Fruit fly (Drosophila melanogaster) whole organism, embryonic: Measurements from ENCODE around the gene CG32271.

Experiments used
- Ada2b ChIP-seq: fragments of 200-800 bp; sonication (Bioruptor generic); IDR thresholded peaks from 2 replicates; pipeline ENCODE4 v1.3.6; 2022; ENCODE audit warnings: missing biosample characterization, missing genetic modification characterization
- CG10209 ChIP-seq: fragments of 200-800 bp; sonication (Bioruptor generic); optimal IDR thresholded peaks from 3 replicates; lab custom pipeline; 2017; ENCODE audit warnings: missing biosample characterization, mild to moderate bottlenecking, missing genetic modification characterization, missing genetic modification reagents
- CG10979 ChIP-seq: fragments of 200-800 bp; sonication (Bioruptor generic); optimal IDR thresholded peaks from 2 replicates; lab custom pipeline; 2018; ENCODE audit warnings: missing biosample characterization, mild to moderate bottlenecking, missing genetic modification characterization, moderate library complexity
- CG11723 ChIP-seq: fragments of 200-800 bp; sonication (Bioruptor generic); optimal IDR thresholded peaks from 2 replicates; lab custom pipeline; 2017; ENCODE audit warnings: missing biosample characterization, mild to moderate bottlenecking, missing genetic modification characterization
- CG12391 ChIP-seq: fragments of 200-800 bp; sonication (Bioruptor generic); optimal IDR thresholded peaks from 3 replicates; lab custom pipeline; 2018; ENCODE audit warnings: missing biosample characterization, mild to moderate bottlenecking, missing genetic modification characterization, moderate library complexity
- CG12942 ChIP-seq: fragments of 200-800 bp; sonication (Bioruptor generic); optimal IDR thresholded peaks from 3 replicates; lab custom pipeline; 2016; ENCODE audit warnings: missing biosample characterization, missing genetic modification characterization
- CG13775 ChIP-seq: fragments of 200-800 bp; sonication (Bioruptor generic); optimal IDR thresholded peaks from 3 replicates; lab custom pipeline; 2017; ENCODE audit warnings: missing biosample characterization, mild to moderate bottlenecking, missing genetic modification characterization
- CG14441 ChIP-seq: fragments of 200-800 bp; sonication (Bioruptor generic); IDR thresholded peaks from 2 replicates; pipeline ENCODE4 v1.3.6; 2022; ENCODE audit warnings: missing biosample characterization, missing genetic modification characterization
- CG15269 ChIP-seq: fragments of 200-800 bp; sonication (Bioruptor generic); optimal IDR thresholded peaks from 2 replicates; lab custom pipeline; 2018; ENCODE audit warnings: missing biosample characterization, mild to moderate bottlenecking, missing genetic modification characterization, moderate library complexity
- CG1529 ChIP-seq: fragments of 200-800 bp; sonication (Bioruptor generic); optimal IDR thresholded peaks from 3 replicates; lab custom pipeline; 2018; ENCODE audit warnings: missing biosample characterization, missing genetic modification characterization
- CG15479 ChIP-seq: fragments of 200-800 bp; sonication (Bioruptor generic); optimal IDR thresholded peaks from 3 replicates; lab custom pipeline; 2019; ENCODE audit warnings: missing biosample characterization, mild to moderate bottlenecking, missing genetic modification characterization, moderate library complexity
- CG15514 ChIP-seq: fragments of 200-800 bp; sonication (Bioruptor generic); optimal IDR thresholded peaks from 3 replicates; lab custom pipeline; 2017; ENCODE audit warnings: missing biosample characterization, missing genetic modification characterization, mild to moderate bottlenecking, moderate library complexity, missing genetic modification reagents
- CG1647 ChIP-seq: fragments of 200-800 bp; sonication (Bioruptor generic); optimal IDR thresholded peaks from 3 replicates; lab custom pipeline; 2016; ENCODE audit warnings: missing biosample characterization, missing genetic modification characterization
- CG18764 ChIP-seq: fragments of 200-800 bp; sonication (Bioruptor generic); optimal IDR thresholded peaks from 3 replicates; lab custom pipeline; 2016; ENCODE audit warnings: missing biosample characterization, missing genetic modification characterization
- CG2712 ChIP-seq: fragments of 200-800 bp; optimal IDR thresholded peaks from 3 replicates; lab custom pipeline; 2019; ENCODE audit warnings: missing biosample characterization, mild to moderate bottlenecking, missing genetic modification characterization, moderate library complexity
- CG3163 ChIP-seq: fragments of 200-800 bp; sonication (Bioruptor generic); optimal IDR thresholded peaks from 3 replicates; lab custom pipeline; 2016; ENCODE audit warnings: missing biosample characterization, missing genetic modification characterization
- CG3847 ChIP-seq: fragments of 200-800 bp; sonication (Bioruptor generic); IDR thresholded peaks from 2 replicates; pipeline ENCODE4 v1.3.6; 2022; ENCODE audit warnings: missing biosample characterization, missing genetic modification characterization
- CG3995 ChIP-seq: fragments of 200-800 bp; sonication (Bioruptor generic); optimal IDR thresholded peaks from 3 replicates; lab custom pipeline; 2016; ENCODE audit warnings: missing biosample characterization, missing genetic modification characterization
- CG4282 ChIP-seq: fragments of 200-800 bp; sonication (Bioruptor generic); optimal IDR thresholded peaks from 2 replicates; lab custom pipeline; 2016; ENCODE audit warnings: missing biosample characterization, missing genetic modification characterization
- CG6654 ChIP-seq: fragments of 200-800 bp; sonication (Bioruptor generic); optimal IDR thresholded peaks from 2 replicates; lab custom pipeline; 2017; ENCODE audit warnings: missing biosample characterization, mild to moderate bottlenecking, missing genetic modification characterization
- CG7839 ChIP-seq: fragments of 200-800 bp; sonication (Bioruptor generic); optimal IDR thresholded peaks from 3 replicates; lab custom pipeline; 2018; ENCODE audit warnings: missing biosample characterization, mild to moderate bottlenecking, missing genetic modification characterization, moderate library complexity
- CG8944 ChIP-seq: fragments of 200-800 bp; sonication (Bioruptor generic); optimal IDR thresholded peaks from 3 replicates; lab custom pipeline; 2016; ENCODE audit warnings: missing biosample characterization, missing genetic modification characterization
- CG9727 ChIP-seq: fragments of 200-800 bp; sonication (Bioruptor generic); optimal IDR thresholded peaks from 3 replicates; lab custom pipeline; 2017; ENCODE audit warnings: missing biosample characterization, mild to moderate bottlenecking, missing genetic modification characterization
- Dref ChIP-seq: fragments of 200-800 bp; sonication (Bioruptor generic); IDR thresholded peaks from 2 replicates; pipeline ENCODE4 v1.3.6; 2022; ENCODE audit warnings: missing biosample characterization, missing genetic modification characterization
- HHEX ChIP-seq: fragments of 200-800 bp; sonication (Bioruptor generic); optimal IDR thresholded peaks from 3 replicates; lab custom pipeline; 2017; ENCODE audit warnings: missing biosample characterization, mild to moderate bottlenecking, missing genetic modification characterization, missing genetic modification reagents
- Hmx ChIP-seq: fragments of 200-800 bp; sonication (Bioruptor generic); optimal IDR thresholded peaks from 2 replicates; lab custom pipeline; 2016; ENCODE audit warnings: missing biosample characterization, missing genetic modification characterization
- Hr39 ChIP-seq: fragments of >200 bp; optimal IDR thresholded peaks from 2 replicates; lab custom pipeline; 2017
- Lpt ChIP-seq: fragments of >200 bp; optimal IDR thresholded peaks from 2 replicates; lab custom pipeline; 2018; ENCODE audit warnings: missing biosample characterization, missing genetic modification characterization
- Stat92E ChIP-seq, 3 experiments: fragments of >200 bp in 2 of 3; fragments of 200-800 bp in 1 of 3; sonication (Bioruptor generic) in 1 of 3; optimal IDR thresholded peaks; 2 replicates each; lab custom pipeline; 2017 to 2019; ENCODE audit warnings: missing biosample characterization in 3 of 3, missing genetic modification characterization in 3 of 3, mild to moderate bottlenecking in 1 of 3, moderate library complexity in 1 of 3
- YL-1 ChIP-seq: fragments of 200-800 bp; sonication (Bioruptor generic); optimal IDR thresholded peaks from 3 replicates; lab custom pipeline; 2017; ENCODE audit warnings: missing biosample characterization, mild to moderate bottlenecking, missing genetic modification characterization
- br ChIP-seq: fragments of >200 bp; optimal IDR thresholded peaks from 2 replicates; lab custom pipeline; 2017
- chinmo ChIP-seq: fragments of 200-800 bp; sonication (Bioruptor generic); IDR thresholded peaks from 4 replicates; pipeline ENCODE4 v1.3.6; 2022; ENCODE audit warnings: missing biosample characterization, missing genetic modification characterization; ENCODE audit not compliant: partially characterized antibody
- corto ChIP-seq: fragments of 200-800 bp; sonication (Bioruptor generic); optimal IDR thresholded peaks from 2 replicates; lab custom pipeline; 2016; ENCODE audit warnings: missing biosample characterization, mild to moderate bottlenecking, missing genetic modification characterization, moderate library complexity
- da ChIP-seq: fragments of 200-800 bp; sonication (Bioruptor generic); optimal IDR thresholded peaks from 2 replicates; lab custom pipeline; 2016; ENCODE audit warnings: missing biosample characterization, missing genetic modification characterization
- esg ChIP-seq: fragments of 200-800 bp; sonication (Bioruptor generic); conservative IDR thresholded peaks from 2 replicates; pipeline ENCODE4 v1.3.6; 2022; ENCODE audit warnings: missing biosample characterization, missing genetic modification characterization
- fd102C ChIP-seq: fragments of 200-800 bp; sonication (Bioruptor generic); optimal IDR thresholded peaks from 2 replicates; lab custom pipeline; 2018; ENCODE audit warnings: missing biosample characterization, mild to moderate bottlenecking, missing genetic modification characterization, moderate library complexity
- fd3F ChIP-seq: fragments of 200-800 bp; sonication (Bioruptor generic); optimal IDR thresholded peaks from 2 replicates; lab custom pipeline; 2018; ENCODE audit warnings: missing biosample characterization, mild to moderate bottlenecking, missing genetic modification characterization, moderate library complexity
- fd96Cb ChIP-seq: fragments of 200-800 bp; sonication (Bioruptor generic); optimal IDR thresholded peaks from 2 replicates; lab custom pipeline; 2018; ENCODE audit warnings: missing biosample characterization, mild to moderate bottlenecking, missing genetic modification characterization, moderate library complexity
- grau ChIP-seq: fragments of 200-800 bp; optimal IDR thresholded peaks from 3 replicates; lab custom pipeline; 2019; ENCODE audit warnings: missing biosample characterization, mild to moderate bottlenecking, missing genetic modification characterization, moderate library complexity
- insv ChIP-seq, 2 experiments: fragments of 200-800 bp; sonication (Bioruptor generic); optimal IDR thresholded peaks; 3 replicates each; lab custom pipeline; 2016 to 2018; ENCODE audit warnings: missing biosample characterization in 2 of 2, missing genetic modification characterization in 2 of 2
- onecut ChIP-seq: fragments of 200-800 bp; sonication (Bioruptor generic); IDR thresholded peaks from 2 replicates; pipeline ENCODE4 v1.3.6; 2022; ENCODE audit warnings: missing biosample characterization, missing genetic modification characterization
- pnt ChIP-seq: fragments of 200-800 bp; sonication (Bioruptor generic); optimal IDR thresholded peaks from 3 replicates; lab custom pipeline; 2016; ENCODE audit warnings: missing biosample characterization, missing genetic modification characterization
- ranshi ChIP-seq: fragments of 200-800 bp; sonication (Bioruptor generic); IDR thresholded peaks from 2 replicates; pipeline ENCODE4 v1.3.6; 2022; ENCODE audit warnings: missing biosample characterization, missing genetic modification characterization
- shn ChIP-seq: fragments of 200-800 bp; sonication (Bioruptor generic); optimal IDR thresholded peaks from 3 replicates; lab custom pipeline; 2016; ENCODE audit warnings: missing biosample characterization, missing genetic modification characterization
- sima ChIP-seq: fragments of 200-800 bp; sonication (Bioruptor generic); optimal IDR thresholded peaks from 2 replicates; lab custom pipeline; 2016; ENCODE audit warnings: missing biosample characterization, missing genetic modification characterization
- sob ChIP-seq: fragments of 200-800 bp; sonication (Bioruptor generic); IDR thresholded peaks from 2 replicates; pipeline ENCODE4 v1.3.6; 2022; ENCODE audit warnings: missing biosample characterization, missing genetic modification characterization
- sqz ChIP-seq: fragments of 200-800 bp; sonication (Bioruptor generic); optimal IDR thresholded peaks from 3 replicates; lab custom pipeline; 2018; ENCODE audit warnings: missing biosample characterization, mild to moderate bottlenecking, missing genetic modification characterization
- stc ChIP-seq: fragments of 200-800 bp; sonication (Bioruptor generic); IDR thresholded peaks from 2 replicates; pipeline ENCODE4 v1.3.6; 2022; ENCODE audit warnings: missing biosample characterization, missing genetic modification characterization
- tio ChIP-seq: fragments of 200-800 bp; sonication (Bioruptor generic); optimal IDR thresholded peaks from 2 replicates; lab custom pipeline; 2017; ENCODE audit warnings: missing biosample characterization, missing genetic modification characterization, inconsistent platforms
- trem ChIP-seq: fragments of 200-800 bp; optimal IDR thresholded peaks from 3 replicates; lab custom pipeline; 2019; ENCODE audit warnings: missing biosample characterization, mild to moderate bottlenecking, missing genetic modification characterization, moderate library complexity
- usp ChIP-seq: fragments of >200 bp; optimal IDR thresholded peaks from 2 replicates; lab custom pipeline; 2017; ENCODE audit warnings: missing biosample characterization, missing genetic modification characterization

CG32271 gene

dm6 chr3L:3192912-3193311 is 10.1 kb downstream of the CG32271 start, which contains the start of gene Hsp83 (continued):
- TF ChIP-seq CG13775 (GFP tag; lab: Kevin White, UChicago) (peak; percentile 95), Ada2b (GFP tag; lab: Robert Waterston, UW) (peak; percentile 68; the same call in 1 of the 2 replicates), insv (GFP tag; optimal IDR thresholded peaks at IDR 0.05; lab: Kevin White, UChicago) (peak in 1 of 2 experiments; percentile 89), Hr39 (lab: Kevin White, UChicago) (no peak), CG15479 (GFP tag; lab: Kevin White, UChicago) (peak; percentile 53), Hmx (GFP tag; lab: Kevin White, UChicago) (peak; percentile 39), CG12942 (peak; percentile 76), Dref (GFP tag; lab: Robert Waterston, UW) (no peak; the same call in 1 of the 2 replicates), CG2712 (tag; lab: Kevin White, UChicago) (peak; percentile 87), usp (GFP tag; lab: Kevin White, UChicago) (no peak), esg (GFP tag; lab: Robert Waterston, UW) (peak; percentile 63), da (GFP tag; lab: Kevin White, UChicago) (peak; percentile 88), HHEX (peak; percentile 99), CG3847 (GFP tag; lab: Robert Waterston, UW) (peak; percentile 88), chinmo (GFP tag; lab: Robert Waterston, UW) (peak; percentile 84; the same call in 3 of the 4 replicates), br (no peak), CG4282 (GFP tag; lab: Kevin White, UChicago) (peak; percentile 85), CG6654 (GFP tag; lab: Kevin White, UChicago) (peak; percentile 84), CG18764 (GFP tag; lab: Kevin White, UChicago) (peak; percentile 93), pnt (GFP tag; lab: Kevin White, UChicago) (peak; percentile 30), CG3163 (GFP tag; lab: Kevin White, UChicago) (peak; percentile 87), CG3995 (GFP tag; lab: Kevin White, UChicago) (peak; percentile 81), CG15514 (GFP tag; lab: Kevin White, UChicago) (no peak), sob (peak; percentile 97), CG14441 (GFP tag; lab: Robert Waterston, UW) (peak; percentile 83), CG10979 (tag; lab: Kevin White, UChicago) (peak; percentile 89), corto (GFP tag; lab: Kevin White, UChicago) (peak; percentile 90), trem (peak; percentile 83), Stat92E (GFP tag; optimal IDR thresholded peaks at IDR 0.05; lab: Kevin White, UChicago) (peak in 1 of 3 experiments; percentile 84), stc (GFP tag; lab: Robert Waterston, UW) (peak; percentile 96), CG7839 (tag; lab: Kevin White, UChicago) (peak; percentile 91), CG11723 (peak; percentile 98), ranshi (peak; percentile 92), CG1647 (GFP tag; lab: Kevin White, UChicago) (peak; percentile 93), fd96Cb (tag; lab: Kevin White, UChicago) (peak; percentile 63), fd102C (peak; percentile 86), onecut (GFP tag; lab: Robert Waterston, UW) (peak; percentile 96), CG1529 (GFP tag; lab: Kevin White, UChicago) (peak; percentile 95), sima (peak; percentile 92), grau (tag; lab: Kevin White, UChicago) (peak; percentile 90), CG10209 (GFP tag; lab: Kevin White, UChicago) (peak; percentile 96), shn (GFP tag; lab: Kevin White, UChicago) (peak; percentile 95), CG9727 (GFP tag; lab: Kevin White, UChicago) (peak; percentile 95), YL-1 (GFP tag; lab: Kevin White, UChicago) (peak; percentile 100), fd3F (GFP tag; lab: Kevin White, UChicago) (peak; percentile 86), sqz (GFP tag; lab: Kevin White, UChicago) (peak; percentile 98), CG12391 (tag; lab: Kevin White, UChicago) (peak; percentile 95), Lpt (GFP tag; lab: Kevin White, UChicago) (no peak), CG15269 (peak; percentile 95), tio (GFP tag; lab: Kevin White, UChicago) (peak; percentile 75), CG8944 (peak; percentile 69)
